Worm (Caenorhabditis elegans): Measurements from ENCODE around the gene F54C9.7.

DNA sequence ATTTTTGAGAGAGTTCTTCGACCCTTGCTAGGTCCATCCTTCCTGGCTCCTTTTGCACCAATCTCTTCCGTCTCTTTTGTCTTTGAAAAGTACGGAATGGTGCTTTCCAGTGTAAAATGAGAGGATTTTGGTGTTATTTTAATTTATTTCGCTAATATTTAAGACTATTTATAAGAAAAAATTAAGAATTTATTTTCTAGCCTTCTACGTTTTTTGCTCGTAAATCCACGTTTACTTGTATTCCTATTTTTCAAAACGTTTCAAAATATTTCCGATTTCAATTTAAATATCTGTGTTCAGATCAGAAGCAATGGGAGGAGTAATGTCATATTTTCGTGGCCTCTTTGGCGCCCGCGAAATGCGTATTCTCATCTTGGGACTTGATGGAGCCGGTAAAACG lies 8.6 kb downstream of the F54C9.7 start, which contains the start of gene arl-1:
- no peak for TF ChIP-seq ttx-3 (tag; optimal IDR thresholded peaks at IDR 0.05)
- TF ChIP-seq hlh-6 (tag; optimal IDR thresholded peaks at IDR 0.05), result no peak
- no peak for TF ChIP-seq dmd-4 (tag; optimal IDR thresholded peaks at IDR 0.05; ENCODE audit: borderline replicate concordance)
- no peak for TF ChIP-seq gmeb-2 (tag; optimal IDR thresholded peaks at IDR 0.05)
